Fruit fly (Drosophila melanogaster) whole organism, embryonic: Measurements from ENCODE around the gene CG6726.

Experiments
- Awh ChIP-seq: fragments of 200-800 bp; sonication (Bioruptor generic); IDR thresholded peaks from 2 replicates; pipeline ENCODE4, ENCODE4 v1.3.6; 2022; ENCODE audit warnings: missing biosample characterization, missing genetic modification characterization
- CG10274 ChIP-seq: fragments of 200-800 bp; sonication (Bioruptor generic); optimal IDR thresholded peaks from 3 replicates; lab custom pipeline; 2017; ENCODE audit warnings: missing biosample characterization, mild to moderate bottlenecking, missing genetic modification characterization
- CG10654 ChIP-seq: fragments of 200-800 bp; sonication (Bioruptor generic); optimal IDR thresholded peaks from 2 replicates; lab custom pipeline; 2016; ENCODE audit warnings: missing biosample characterization, missing genetic modification characterization
- CG11093 ChIP-seq: fragments of 200-800 bp; sonication (Bioruptor generic); IDR thresholded peaks from 3 replicates; pipeline ENCODE4 v1.3.6; 2022; ENCODE audit warnings: missing biosample characterization, missing genetic modification characterization
- CG11398 ChIP-seq: fragments of 200-800 bp; sonication (Bioruptor generic); optimal IDR thresholded peaks from 2 replicates; lab custom pipeline; 2016; ENCODE audit warnings: missing biosample characterization, missing genetic modification characterization
- CG11695 ChIP-seq: fragments of 200-800 bp; sonication (Bioruptor generic); IDR thresholded peaks from 3 replicates; pipeline ENCODE4 v1.3.6; 2022; ENCODE audit warnings: missing biosample characterization, missing genetic modification characterization
- CG12155 ChIP-seq: fragments of 200-800 bp; sonication (Bioruptor generic); optimal IDR thresholded peaks from 3 replicates; lab custom pipeline; 2016; ENCODE audit warnings: missing biosample characterization, missing genetic modification characterization
- CG14014 ChIP-seq: fragments of 200-800 bp; sonication (Bioruptor generic); IDR thresholded peaks from 2 replicates; pipeline ENCODE4 v1.3.6; 2022; ENCODE audit warnings: missing biosample characterization, missing genetic modification characterization
- CG14667 ChIP-seq: fragments of 200-800 bp; sonication (Bioruptor generic); IDR thresholded peaks from 2 replicates; pipeline ENCODE4 v1.3.6; 2022; ENCODE audit warnings: missing biosample characterization, missing genetic modification characterization
- CG15269 ChIP-seq: fragments of 200-800 bp; sonication (Bioruptor generic); optimal IDR thresholded peaks from 2 replicates; lab custom pipeline; 2018; ENCODE audit warnings: missing biosample characterization, mild to moderate bottlenecking, missing genetic modification characterization, moderate library complexity
- CG15479 ChIP-seq: fragments of 200-800 bp; sonication (Bioruptor generic); optimal IDR thresholded peaks from 3 replicates; lab custom pipeline; 2019; ENCODE audit warnings: missing biosample characterization, mild to moderate bottlenecking, missing genetic modification characterization, moderate library complexity
- CG1647 ChIP-seq: fragments of 200-800 bp; sonication (Bioruptor generic); optimal IDR thresholded peaks from 3 replicates; lab custom pipeline; 2016; ENCODE audit warnings: missing biosample characterization, missing genetic modification characterization
- CG18619 ChIP-seq: fragments of 200-800 bp; sonication (Bioruptor generic); optimal IDR thresholded peaks from 3 replicates; lab custom pipeline; 2017; ENCODE audit warnings: missing biosample characterization, mild to moderate bottlenecking, missing genetic modification characterization
- CG2202 ChIP-seq: fragments of 200-800 bp; sonication (Bioruptor generic); optimal IDR thresholded peaks from 2 replicates; lab custom pipeline; 2018; ENCODE audit warnings: missing biosample characterization, mild to moderate bottlenecking, missing genetic modification characterization
- CG31224 ChIP-seq: fragments of 200-800 bp; sonication (Bioruptor generic); IDR thresholded peaks from 2 replicates; pipeline ENCODE4 v1.3.6; 2022; ENCODE audit warnings: missing biosample characterization, missing genetic modification characterization
- CG3281 ChIP-seq: fragments of 200-800 bp; sonication (Bioruptor generic); optimal IDR thresholded peaks from 3 replicates; lab custom pipeline; 2017; ENCODE audit warnings: missing biosample characterization, mild to moderate bottlenecking, missing genetic modification characterization
- CG3847 ChIP-seq: fragments of 200-800 bp; sonication (Bioruptor generic); IDR thresholded peaks from 2 replicates; pipeline ENCODE4 v1.3.6; 2022; ENCODE audit warnings: missing biosample characterization, missing genetic modification characterization
- CG6813 ChIP-seq: fragments of 200-800 bp; sonication (Bioruptor generic); optimal IDR thresholded peaks from 2 replicates; lab custom pipeline; 2017; ENCODE audit warnings: missing biosample characterization, missing genetic modification characterization, mild to moderate bottlenecking, moderate library complexity, missing genetic modification reagents
- CG7745 ChIP-seq: fragments of 200-800 bp; sonication (Bioruptor generic); optimal IDR thresholded peaks from 2 replicates; lab custom pipeline; 2018; ENCODE audit warnings: missing biosample characterization, mild to moderate bottlenecking, missing genetic modification characterization, moderate library complexity
- CG8290 ChIP-seq, 3 experiments: fragments of 200-800 bp; sonication (Bioruptor generic); optimal IDR thresholded peaks; 2 replicates each; lab custom pipeline; 2016 to 2019; ENCODE audit warnings: missing biosample characterization in 3 of 3, missing genetic modification characterization in 3 of 3, mild to moderate bottlenecking in 2 of 3, moderate library complexity in 1 of 3
- CG8388 ChIP-seq: fragments of 200-800 bp; sonication (Bioruptor generic); optimal IDR thresholded peaks from 2 replicates; lab custom pipeline; 2019; ENCODE audit warnings: missing biosample characterization, mild to moderate bottlenecking, missing genetic modification characterization, moderate library complexity
- CHES-1-like ChIP-seq: fragments of 200-800 bp; sonication (Bioruptor generic); optimal IDR thresholded peaks from 2 replicates; lab custom pipeline; 2016; ENCODE audit warnings: missing biosample characterization, missing genetic modification characterization
- D19A ChIP-seq: fragments of 200-800 bp; optimal IDR thresholded peaks from 3 replicates; lab custom pipeline; 2019; ENCODE audit warnings: missing biosample characterization, mild to moderate bottlenecking, missing genetic modification characterization, moderate library complexity
- Dbx ChIP-seq: fragments of 200-800 bp; sonication (Bioruptor generic); IDR thresholded peaks from 3 replicates; pipeline ENCODE4 v1.3.6; 2022; ENCODE audit warnings: missing biosample characterization, missing genetic modification characterization
- Dek ChIP-seq: fragments of 200-800 bp; sonication (Bioruptor generic); optimal IDR thresholded peaks from 3 replicates; lab custom pipeline; 2019; ENCODE audit warnings: missing biosample characterization, mild to moderate bottlenecking, missing genetic modification characterization, moderate library complexity
- Dll ChIP-seq: fragments of 200-800 bp; sonication (Bioruptor generic); IDR thresholded peaks from 4 replicates; pipeline ENCODE4 v1.3.6; 2022; ENCODE audit warnings: missing biosample characterization, missing genetic modification characterization; ENCODE audit not compliant: partially characterized antibody
- Ets65A ChIP-seq: fragments of 200-800 bp; sonication (Bioruptor generic); peaks from one replicate; lab custom pipeline; 2016; ENCODE audit warnings: missing biosample characterization, missing genetic modification characterization
- Ets97D ChIP-seq: fragments of 200-800 bp; sonication (Bioruptor generic); optimal IDR thresholded peaks from 3 replicates; lab custom pipeline; 2016; ENCODE audit warnings: missing biosample characterization, missing genetic modification characterization
- HmgZ ChIP-seq: fragments of 200-800 bp; sonication (Bioruptor generic); optimal IDR thresholded peaks from 2 replicates; lab custom pipeline; 2018; ENCODE audit warnings: missing biosample characterization, mild to moderate bottlenecking, missing genetic modification characterization
- Hr3 ChIP-seq: fragments of 200-800 bp; sonication (Bioruptor generic); optimal IDR thresholded peaks from 3 replicates; lab custom pipeline; 2016; ENCODE audit warnings: missing biosample characterization, missing genetic modification characterization
- Lpt ChIP-seq: fragments of >200 bp; optimal IDR thresholded peaks from 2 replicates; lab custom pipeline; 2018; ENCODE audit warnings: missing biosample characterization, missing genetic modification characterization
- MTF-1 ChIP-seq: fragments of 200-800 bp; sonication (Bioruptor generic); optimal IDR thresholded peaks from 2 replicates; lab custom pipeline; 2018; ENCODE audit warnings: missing biosample characterization, mild to moderate bottlenecking, missing genetic modification characterization, borderline replicate concordance
- Max ChIP-seq: fragments of 200-800 bp; sonication (Bioruptor generic); optimal IDR thresholded peaks from 2 replicates; lab custom pipeline; 2016; ENCODE audit warnings: missing biosample characterization, mild to moderate bottlenecking, missing genetic modification characterization
- NFAT ChIP-seq: fragments of 200-800 bp; sonication (Bioruptor generic); IDR thresholded peaks from 2 replicates; pipeline ENCODE4 v1.3.6; 2022; ENCODE audit warnings: missing biosample characterization, missing genetic modification characterization
- NK7.1 ChIP-seq: fragments of 200-800 bp; sonication (Bioruptor generic); optimal IDR thresholded peaks from 3 replicates; lab custom pipeline; 2016; ENCODE audit warnings: missing biosample characterization, missing genetic modification characterization
- Poxn ChIP-seq: fragments of 200-800 bp; sonication (Bioruptor generic); IDR thresholded peaks from 2 replicates; pipeline ENCODE4 v1.3.6; 2022; ENCODE audit warnings: missing biosample characterization, missing genetic modification characterization
- Ravus ChIP-seq: fragments of 200-800 bp; sonication (Bioruptor generic); IDR thresholded peaks from 2 replicates; pipeline ENCODE4 v1.3.6; 2022; ENCODE audit warnings: missing biosample characterization, missing genetic modification characterization
- bowl ChIP-seq: fragments of 200-800 bp; sonication (Bioruptor generic); IDR thresholded peaks from 2 replicates; pipeline ENCODE4 v1.3.6; 2022; ENCODE audit warnings: missing biosample characterization, missing genetic modification characterization
- br ChIP-seq: fragments of >200 bp; optimal IDR thresholded peaks from 2 replicates; lab custom pipeline; 2017
- dmrt99B ChIP-seq: fragments of 200-800 bp; sonication (Bioruptor generic); optimal IDR thresholded peaks from 2 replicates; lab custom pipeline; 2018; ENCODE audit warnings: missing biosample characterization, mild to moderate bottlenecking, missing genetic modification characterization, moderate library complexity
- eve ChIP-seq, 2 experiments: fragments of >200 bp; optimal IDR thresholded peaks; 2 replicates each; lab custom pipeline; 2017; ENCODE audit warnings: missing biosample characterization in 2 of 2, missing genetic modification characterization in 2 of 2
- grn ChIP-seq: fragments of 200-800 bp; sonication (Bioruptor generic); optimal IDR thresholded peaks from 3 replicates; lab custom pipeline; 2017; ENCODE audit warnings: missing biosample characterization, missing genetic modification characterization
- pan ChIP-seq, 4 experiments: fragments of >200 bp in 3 of 4; fragments of 200-800 bp in 1 of 4; sonication (Bioruptor generic) in 1 of 4; optimal IDR thresholded peaks in 3 of 4; IDR thresholded peaks in 1 of 4; 2 replicates each; pipeline versions ENCODE4 v1.3.6 to Lab custom; 2017 to 2022; ENCODE audit warnings: missing biosample characterization in 2 of 4, missing genetic modification characterization in 2 of 4, mixed read lengths in 1 of 4
- pb ChIP-seq: fragments of 200-800 bp; sonication (Bioruptor generic); optimal IDR thresholded peaks from 3 replicates; lab custom pipeline; 2016; ENCODE audit warnings: missing biosample characterization, missing genetic modification characterization
- peb ChIP-seq: fragments of 200-800 bp; sonication (Bioruptor generic); IDR thresholded peaks from 2 replicates; pipeline ENCODE4 v1.3.6; 2022; ENCODE audit warnings: missing biosample characterization, missing genetic modification characterization
- pnt ChIP-seq: fragments of 200-800 bp; sonication (Bioruptor generic); optimal IDR thresholded peaks from 3 replicates; lab custom pipeline; 2016; ENCODE audit warnings: missing biosample characterization, missing genetic modification characterization
- ro ChIP-seq: fragments of 200-800 bp; sonication (Bioruptor generic); IDR thresholded peaks from 2 replicates; pipeline ENCODE4 v1.3.6; 2022; ENCODE audit warnings: missing biosample characterization, missing genetic modification characterization
- salm ChIP-seq: fragments of 200-800 bp; sonication (Bioruptor generic); optimal IDR thresholded peaks from 2 replicates; lab custom pipeline; 2018; ENCODE audit warnings: missing biosample characterization, mild to moderate bottlenecking, missing genetic modification characterization
- sna ChIP-seq: fragments of 200-800 bp; sonication (Bioruptor generic); IDR thresholded peaks from 2 replicates; pipeline ENCODE4 v1.3.6; 2022; ENCODE audit warnings: missing biosample characterization, missing genetic modification characterization; ENCODE audit not compliant: partially characterized antibody
- tap ChIP-seq: fragments of 200-800 bp; optimal IDR thresholded peaks from 3 replicates; lab custom pipeline; 2019; ENCODE audit warnings: missing biosample characterization, mild to moderate bottlenecking, missing genetic modification characterization, moderate library complexity
- vvl ChIP-seq: fragments of 200-800 bp; sonication (Bioruptor generic); IDR thresholded peaks from 2 replicates; pipeline ENCODE4 v1.3.6; 2022; ENCODE audit warnings: missing biosample characterization, missing genetic modification characterization

Gene CG6726

DNA sequence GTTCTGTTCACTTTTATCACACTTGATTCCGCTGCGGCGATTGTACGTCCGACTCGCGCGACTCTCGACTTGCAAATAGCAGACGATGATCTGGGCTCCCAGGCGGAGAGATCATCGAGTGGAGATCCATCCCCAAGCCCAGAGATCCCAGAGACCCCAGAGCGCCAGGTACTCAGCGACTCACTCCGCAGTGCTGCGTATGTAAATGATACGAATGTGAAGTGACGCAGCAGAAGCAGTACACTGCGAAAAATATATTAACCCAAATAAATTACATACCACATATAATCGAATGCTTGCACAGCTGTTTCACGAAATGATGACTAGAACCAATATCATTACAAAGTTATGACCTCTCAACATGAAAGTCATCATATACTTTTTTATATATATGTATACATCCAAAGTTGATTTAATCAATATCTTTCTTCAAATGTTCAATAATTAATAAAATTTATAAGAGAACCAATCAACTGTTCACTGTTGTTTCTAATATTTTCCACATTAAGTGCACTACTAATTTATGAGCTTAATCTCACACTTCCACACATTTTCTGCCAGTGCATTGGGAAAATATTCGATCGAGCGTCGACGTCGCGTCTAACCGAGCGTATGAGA lies 24.2 kb upstream of the CG6726 start, which contains the start of gene CG17111 (continued):
- TF ChIP-seq pnt (GFP tag; lab: Kevin White, UChicago) (no peak), CG8388 (GFP tag; lab: Kevin White, UChicago) (peak; percentile 42), Poxn (GFP tag; lab: Robert Waterston, UW) (no peak), D19A (no peak), NK7.1 (GFP tag; lab: Kevin White, UChicago) (no peak), Dek (peak; percentile 4), HmgZ (tag; lab: Kevin White, UChicago) (no peak), Ets97D (GFP tag; lab: Kevin White, UChicago) (no peak), CG6813 (GFP tag; lab: Kevin White, UChicago) (no peak), salm (tag; lab: Kevin White, UChicago) (no peak), br (lab: Kevin White, UChicago) (no peak), CG11093 (GFP tag; lab: Robert Waterston, UW) (no peak), CG8290 (GFP tag; optimal IDR thresholded peaks at IDR 0.05; lab: Kevin White, UChicago) (no peak), CG8290 (tag; optimal IDR thresholded peaks at IDR 0.05; lab: Kevin White, UChicago) (no peak), CG2202 (no peak), CG14667 (GFP tag; lab: Robert Waterston, UW) (no peak), grn (GFP tag; lab: Kevin White, UChicago) (no peak), Max (GFP tag; lab: Kevin White, UChicago) (peak; percentile 6), pan (optimal IDR thresholded peaks at IDR 0.05; lab: Kevin White, UChicago) (no peak), pan (GFP tag; optimal IDR thresholded peaks at IDR 0.05 in 1 of 2, IDR thresholded peaks at IDR 0.05 in 1 of 2) (peak in 1 of 2 experiments; percentile 30), CG10274 (GFP tag; lab: Kevin White, UChicago) (no peak), Awh (no peak), CG7745 (tag; lab: Kevin White, UChicago) (no peak), CG10654 (peak; percentile 12), CG14014 (GFP tag; lab: Robert Waterston, UW) (no peak), ro (GFP tag; lab: Robert Waterston, UW) (no peak), peb (GFP tag; lab: Robert Waterston, UW) (no peak), CG12155 (GFP tag; lab: Kevin White, UChicago) (no peak), CG15479 (no peak), Hr3 (GFP tag; lab: Kevin White, UChicago) (peak; percentile 27), Dll (GFP tag; lab: Robert Waterston, UW) (no peak), sna (GFP tag; lab: Robert Waterston, UW) (no peak), CG3847 (GFP tag; lab: Robert Waterston, UW) (no peak), CG11398 (GFP tag; lab: Kevin White, UChicago) (no peak), tap (peak; percentile 4), dmrt99B (tag; lab: Kevin White, UChicago) (peak; percentile 65), pb (GFP tag; lab: Kevin White, UChicago) (no peak), eve (GFP tag; optimal IDR thresholded peaks at IDR 0.05; lab: Kevin White, UChicago) (no peak), CG11695 (GFP tag; lab: Robert Waterston, UW) (0 out of 3 replicates have a peak, but pooled peaks have one; percentile 12), NFAT (GFP tag; lab: Robert Waterston, UW) (no peak), CG3281 (GFP tag; lab: Kevin White, UChicago) (peak; percentile 29), CG15269 (peak; percentile 52), Lpt (GFP tag; lab: Kevin White, UChicago) (no peak), bowl (GFP tag; lab: Robert Waterston, UW) (no peak), CG1647 (no peak), vvl (GFP tag; lab: Robert Waterston, UW) (peak; percentile 44), CG18619 (GFP tag; lab: Kevin White, UChicago) (peak; percentile 35), MTF-1 (GFP tag; lab: Kevin White, UChicago) (no peak), Dbx (GFP tag; lab: Robert Waterston, UW) (no peak), Ets65A (GFP tag; lab: Kevin White, UChicago) (peak; percentile 68), CHES-1-like (GFP tag; lab: Kevin White, UChicago) (no peak), CG31224 (GFP tag; lab: Robert Waterston, UW) (no peak), Ravus (no peak)
